Worm (Caenorhabditis elegans) whole organism, late embryonic: Measurements from ENCODE around the gene gldi-2.

ENCODE experiments used
- C08G9.2 ChIP-seq: sonication (generic microtip); optimal IDR thresholded peaks from 2 replicates; lab custom pipeline; 2016; ENCODE audit warnings: mild to moderate bottlenecking, missing genetic modification characterization, moderate library complexity, missing compliant biosample characterization
- C38D4.7 ChIP-seq: fragments of 200-800 bp; sonication (Bioruptor generic); optimal IDR thresholded peaks from 2 replicates; lab custom pipeline; 2018; ENCODE audit warnings: mild to moderate bottlenecking, missing genetic modification characterization, moderate library complexity, missing compliant biosample characterization
- F13H6.1 ChIP-seq: sonication (generic microtip); optimal IDR thresholded peaks from 2 replicates; lab custom pipeline; 2016; ENCODE audit warnings: missing genetic modification characterization, missing compliant biosample characterization
- K02D7.2 ChIP-seq: sonication (generic microtip); optimal IDR thresholded peaks from 2 replicates; lab custom pipeline; 2017; ENCODE audit warnings: mild to moderate bottlenecking, missing genetic modification characterization, missing compliant biosample characterization
- K09A11.1 ChIP-seq: sonication (generic microtip); optimal IDR thresholded peaks from 2 replicates; lab custom pipeline; 2017; ENCODE audit warnings: antibody characterized with exemption, mild to moderate bottlenecking, missing genetic modification characterization, missing compliant biosample characterization; ENCODE audit not compliant: insufficient read depth
- T23F11.4 ChIP-seq: fragments of 200-800 bp; sonication (Bioruptor generic); optimal IDR thresholded peaks from 2 replicates; lab custom pipeline; 2018; ENCODE audit warnings: mild to moderate bottlenecking, missing genetic modification characterization, missing compliant biosample characterization
- Y22D7AL.16 ChIP-seq: sonication (generic microtip); optimal IDR thresholded peaks from 2 replicates; lab custom pipeline; 2016; ENCODE audit warnings: missing genetic modification characterization, missing compliant biosample characterization
- ceh-18 ChIP-seq: sonication (generic microtip); optimal IDR thresholded peaks from 2 replicates; lab custom pipeline; 2016; ENCODE audit warnings: missing genetic modification characterization, missing compliant biosample characterization
- ceh-19 ChIP-seq: fragments of 200-800 bp; sonication (Bioruptor generic); optimal IDR thresholded peaks from 2 replicates; lab custom pipeline; 2018; ENCODE audit warnings: mild to moderate bottlenecking, missing genetic modification characterization, missing compliant biosample characterization
- ceh-2 ChIP-seq: sonication (generic microtip); optimal IDR thresholded peaks from 2 replicates; lab custom pipeline; 2016; ENCODE audit warnings: missing genotype, missing genetic modification characterization, missing compliant biosample characterization
- ceh-22 ChIP-seq: sonication (generic microtip); optimal IDR thresholded peaks from 2 replicates; lab custom pipeline; 2017; ENCODE audit warnings: missing biosample characterization, missing genetic modification characterization
- ceh-34 ChIP-seq: sonication (generic microtip); optimal IDR thresholded peaks from 2 replicates; lab custom pipeline; 2016; ENCODE audit warnings: mild to moderate bottlenecking, missing genetic modification characterization, missing compliant biosample characterization
- ceh-45 ChIP-seq: fragments of 200-800 bp; sonication (Bioruptor generic); IDR thresholded peaks from 2 replicates; pipeline ENCODE4 v1.3.6; 2022; ENCODE audit warnings: missing genetic modification reagents, missing genetic modification characterization, missing compliant biosample characterization
- che-1 ChIP-seq: sonication (generic microtip); optimal IDR thresholded peaks from 2 replicates; lab custom pipeline; 2016; ENCODE audit warnings: mild to moderate bottlenecking, missing genetic modification characterization, missing compliant biosample characterization
- dmd-4 ChIP-seq: sonication (generic microtip); optimal IDR thresholded peaks from 2 replicates; lab custom pipeline; 2016; ENCODE audit warnings: borderline replicate concordance, missing genetic modification characterization, missing compliant biosample characterization
- dve-1 ChIP-seq: sonication (generic microtip); optimal IDR thresholded peaks from 2 replicates; lab custom pipeline; 2017; ENCODE audit warnings: antibody characterized with exemption, mild to moderate bottlenecking, missing genetic modification characterization, missing compliant biosample characterization
- elt-2 ChIP-seq: sonication (generic microtip); optimal IDR thresholded peaks from 2 replicates; lab custom pipeline; 2016; ENCODE audit warnings: missing genetic modification reagents, missing genetic modification characterization, missing compliant biosample characterization
- ets-4 ChIP-seq: sonication (generic microtip); optimal IDR thresholded peaks from 2 replicates; lab custom pipeline; 2016; ENCODE audit warnings: missing genetic modification characterization, missing compliant biosample characterization
- fax-1 ChIP-seq: sonication (generic microtip); optimal IDR thresholded peaks from 2 replicates; lab custom pipeline; 2016; ENCODE audit warnings: missing genotype, missing genetic modification characterization, missing compliant biosample characterization
- fkh-10 ChIP-seq: fragments of 150-350 bp; optimal IDR thresholded peaks from 2 replicates; lab custom pipeline; 2014; ENCODE audit warnings: missing biosample characterization, missing genetic modification reagents, missing genetic modification characterization
- gmeb-2 ChIP-seq: sonication (generic microtip); optimal IDR thresholded peaks from 2 replicates; lab custom pipeline; 2016; ENCODE audit warnings: missing genetic modification characterization, inconsistent platforms, missing compliant biosample characterization
- hlh-30 ChIP-seq: sonication (generic microtip); optimal IDR thresholded peaks from 2 replicates; lab custom pipeline; 2017; ENCODE audit warnings: antibody characterized with exemption, missing genetic modification characterization, missing compliant biosample characterization; ENCODE audit not compliant: insufficient read depth
- hlh-6 ChIP-seq: sonication (generic microtip); optimal IDR thresholded peaks from 2 replicates; lab custom pipeline; 2016; ENCODE audit warnings: missing genotype, missing genetic modification characterization, missing compliant biosample characterization
- hlh-8 ChIP-seq: sonication (generic microtip); optimal IDR thresholded peaks from 2 replicates; lab custom pipeline; 2016; ENCODE audit warnings: missing genotype, missing genetic modification characterization, missing compliant biosample characterization
- lin-11 ChIP-seq: fragments of 200-800 bp; sonication (Bioruptor generic); optimal IDR thresholded peaks from 2 replicates; lab custom pipeline; 2018; ENCODE audit warnings: mild to moderate bottlenecking, missing genetic modification characterization, missing compliant biosample characterization
- mec-3 ChIP-seq: sonication (generic microtip); optimal IDR thresholded peaks from 2 replicates; lab custom pipeline; 2016; ENCODE audit warnings: borderline replicate concordance, missing genetic modification characterization, missing compliant biosample characterization
- nfya-1 ChIP-seq: sonication (generic microtip); optimal IDR thresholded peaks from 2 replicates; lab custom pipeline; 2017; ENCODE audit warnings: missing genetic modification characterization, mild to moderate bottlenecking, missing compliant biosample characterization, antibody characterized with exemption, moderate library complexity
- nhr-11 ChIP-seq: fragments of 150-350 bp; optimal IDR thresholded peaks from 2 replicates; lab custom pipeline; 2014; ENCODE audit warnings: missing biosample characterization, missing genetic modification characterization
- nhr-232 ChIP-seq: sonication (generic microtip); optimal IDR thresholded peaks from 2 replicates; lab custom pipeline; 2016; ENCODE audit warnings: missing genetic modification characterization, missing compliant biosample characterization
- odd-2 ChIP-seq: sonication (generic microtip); optimal IDR thresholded peaks from 2 replicates; lab custom pipeline; 2017; ENCODE audit warnings: antibody characterized with exemption, mild to moderate bottlenecking, missing genetic modification characterization, missing compliant biosample characterization
- pat-9 ChIP-seq: fragments of 200-800 bp; sonication (Bioruptor generic); optimal IDR thresholded peaks from 2 replicates; lab custom pipeline; 2018; ENCODE audit warnings: mild to moderate bottlenecking, missing genetic modification characterization, moderate library complexity, missing compliant biosample characterization
- pha-2 ChIP-seq: sonication (generic microtip); optimal IDR thresholded peaks from 2 replicates; lab custom pipeline; 2017; ENCODE audit warnings: mild to moderate bottlenecking, missing genetic modification characterization, missing compliant biosample characterization
- pqm-1 ChIP-seq: sonication (generic microtip); optimal IDR thresholded peaks from 2 replicates; lab custom pipeline; 2016; ENCODE audit warnings: missing genetic modification characterization, missing compliant biosample characterization
- pros-1 ChIP-seq: fragments of 150-350 bp; optimal IDR thresholded peaks from 2 replicates; lab custom pipeline; 2014; ENCODE audit warnings: missing biosample characterization, missing genetic modification reagents, missing genetic modification characterization
- rnt-1 ChIP-seq: sonication (generic microtip); optimal IDR thresholded peaks from 2 replicates; lab custom pipeline; 2016; ENCODE audit warnings: missing genetic modification characterization, missing compliant biosample characterization
- sdc-2 ChIP-seq: sonication (generic microtip); optimal IDR thresholded peaks from 2 replicates; lab custom pipeline; 2016; ENCODE audit warnings: missing genotype, missing genetic modification characterization, missing compliant biosample characterization
- syd-9 ChIP-seq: sonication (generic microtip); optimal IDR thresholded peaks from 2 replicates; lab custom pipeline; 2016; ENCODE audit warnings: mild to moderate bottlenecking, missing genetic modification characterization, moderate library complexity, missing compliant biosample characterization
- tbx-2 ChIP-seq: sonication (generic microtip); optimal IDR thresholded peaks from 2 replicates; lab custom pipeline; 2016; ENCODE audit warnings: missing genetic modification characterization, missing compliant biosample characterization
- tbx-7 ChIP-seq: sonication (generic microtip); optimal IDR thresholded peaks from 2 replicates; lab custom pipeline; 2016; ENCODE audit warnings: missing genotype, missing genetic modification characterization, missing compliant biosample characterization
- ttx-3 ChIP-seq: sonication (generic microtip); optimal IDR thresholded peaks from 2 replicates; lab custom pipeline; 2016; ENCODE audit warnings: missing genetic modification reagents, missing genetic modification characterization, missing compliant biosample characterization
- unc-42 ChIP-seq: sonication (generic microtip); optimal IDR thresholded peaks from 2 replicates; lab custom pipeline; 2016; ENCODE audit warnings: missing genotype, missing genetic modification characterization, missing compliant biosample characterization
- unc-55 ChIP-seq: sonication (generic microtip); optimal IDR thresholded peaks from 2 replicates; lab custom pipeline; 2017; ENCODE audit warnings: missing biosample characterization, missing genetic modification reagents, missing genetic modification characterization
- unc-86 ChIP-seq: sonication (generic microtip); optimal IDR thresholded peaks from 2 replicates; lab custom pipeline; 2016; ENCODE audit warnings: missing genetic modification characterization, missing compliant biosample characterization
- zip-5 ChIP-seq: sonication (generic microtip); optimal IDR thresholded peaks from 2 replicates; lab custom pipeline; 2016; ENCODE audit warnings: missing genetic modification characterization, missing compliant biosample characterization
- ztf-16 ChIP-seq: sonication (generic microtip); optimal IDR thresholded peaks from 2 replicates; lab custom pipeline; 2017; ENCODE audit warnings: missing genetic modification characterization, missing compliant biosample characterization

gldi-2 gene

DNA sequence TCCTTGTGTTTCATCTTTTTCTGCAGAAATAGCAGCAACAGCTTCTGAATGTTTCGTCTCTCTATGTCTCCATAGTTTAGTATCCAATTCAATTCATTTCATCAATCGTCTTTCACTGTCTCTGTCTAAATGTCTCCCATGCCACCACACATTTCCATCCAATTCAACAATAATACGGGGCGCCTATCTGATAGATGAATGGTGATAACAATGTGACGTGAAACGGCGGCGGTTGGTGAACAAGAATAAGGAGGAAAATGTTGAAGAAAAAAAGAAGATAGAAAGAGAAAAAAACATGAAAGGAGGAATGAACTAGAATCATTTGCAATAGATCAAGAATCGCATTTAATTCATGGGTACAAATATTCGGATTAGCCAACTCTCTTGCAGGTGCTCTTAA lies 39.1 kb downstream of the gldi-2 start:
- TF ChIP-seq elt-2 (peak; percentile 39), unc-55 (peak; percentile 93), C08G9.2 (tag; lab: Kevin White, UChicago) (no peak), che-1 (tag; lab: Kevin White, UChicago) (no peak), gmeb-2 (no peak), ttx-3 (tag; lab: Kevin White, UChicago) (no peak), lin-11 (tag; lab: Kevin White, UChicago) (no peak), dmd-4 (no peak), odd-2 (no peak), nhr-232 (tag; lab: Kevin White, UChicago) (no peak), hlh-30 (no peak), rnt-1 (peak; percentile 81), fax-1 (no peak), pat-9 (tag; lab: Kevin White, UChicago) (no peak), fkh-10 (GFP tag; lab: Kevin White, UChicago) (no peak), sdc-2 (no peak), nhr-11 (no peak), nfya-1 (peak; percentile 57), pqm-1 (tag; lab: Kevin White, UChicago) (no peak), ceh-18 (tag; lab: Kevin White, UChicago) (peak; percentile 68), C38D4.7 (GFP tag; lab: Kevin White, UChicago) (no peak), ceh-19 (no peak), ztf-16 (tag; lab: Kevin White, UChicago) (no peak), hlh-6 (tag; lab: Kevin White, UChicago) (no peak), dve-1 (tag; lab: Kevin White, UChicago) (no peak), K02D7.2 (no peak)

DNA sequence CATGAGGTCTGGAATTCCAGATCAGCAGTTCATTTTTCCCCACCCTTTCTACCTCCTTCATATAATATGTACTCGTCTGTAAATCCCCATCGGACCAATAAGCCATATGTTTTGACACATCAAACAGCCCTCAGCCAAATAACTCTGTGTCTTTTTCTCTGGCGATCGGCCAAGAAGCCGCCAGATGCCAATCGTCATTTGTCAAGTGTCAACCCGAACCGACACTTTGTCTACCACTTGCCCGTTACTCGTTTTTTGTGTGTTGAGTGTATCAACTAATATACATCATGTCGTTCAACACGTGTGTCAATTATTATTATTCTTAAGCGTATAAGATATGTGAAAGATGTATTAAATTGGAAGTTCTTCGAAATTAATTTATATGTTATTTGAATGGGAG lies 40.0 kb downstream of the gldi-2 start:
- TF ChIP-seq unc-55 (peak; percentile 99), pha-2 (no peak), hlh-8 (peak; percentile 69), rnt-1 (peak; percentile 25), odd-2 (no peak), tbx-7 (tag; lab: Kevin White, UChicago) (no peak), ceh-2 (no peak), ceh-34 (tag; lab: Kevin White, UChicago) (no peak), fax-1 (no peak), ceh-18 (tag; lab: Kevin White, UChicago) (peak; percentile 40), ttx-3 (tag; lab: Kevin White, UChicago) (no peak), pqm-1 (tag; lab: Kevin White, UChicago) (no peak), unc-86 (no peak), mec-3 (tag; lab: Kevin White, UChicago) (no peak), dmd-4 (no peak), C38D4.7 (GFP tag; lab: Kevin White, UChicago) (no peak), tbx-2 (tag; lab: Kevin White, UChicago) (peak; percentile 25), ets-4 (tag; lab: Kevin White, UChicago) (no peak), hlh-6 (tag; lab: Kevin White, UChicago) (no peak), fkh-10 (GFP tag; lab: Kevin White, UChicago) (no peak), syd-9 (tag; lab: Kevin White, UChicago) (no peak), F13H6.1 (tag; lab: Kevin White, UChicago) (no peak), zip-5 (tag; lab: Kevin White, UChicago) (no peak)

DNA sequence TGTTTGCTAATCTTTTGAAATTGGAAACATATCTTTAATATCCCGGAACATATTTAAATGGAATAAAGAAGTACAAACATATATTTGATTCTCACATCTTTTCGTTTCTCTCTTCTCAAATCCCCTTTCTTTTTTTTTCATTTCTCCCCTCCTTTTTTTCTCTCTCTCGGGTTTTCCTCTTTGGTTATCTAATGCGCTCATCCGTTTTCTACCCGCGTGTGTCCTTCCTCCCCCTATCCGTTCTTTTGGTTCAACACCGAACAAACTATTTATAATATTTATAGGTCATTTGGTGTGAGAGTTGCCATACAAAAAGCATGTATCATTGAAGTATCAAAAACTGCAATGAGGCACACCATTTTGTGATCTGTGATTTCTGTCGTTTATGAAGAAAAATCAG lies 40.7 kb downstream of the gldi-2 start:
- TF ChIP-seq nfya-1 (peak; percentile 0), ceh-2 (no peak), tbx-7 (tag; lab: Kevin White, UChicago) (no peak), F13H6.1 (tag; lab: Kevin White, UChicago) (no peak), elt-2 (no peak), gmeb-2 (no peak), zip-5 (tag; lab: Kevin White, UChicago) (no peak), K09A11.1 (tag; lab: Kevin White, UChicago) (no peak), unc-42 (tag; lab: Kevin White, UChicago) (peak; percentile 67), pat-9 (tag; lab: Kevin White, UChicago) (no peak), ceh-22 (tag; lab: Kevin White, UChicago) (no peak), T23F11.4 (GFP tag; lab: Kevin White, UChicago) (no peak), pha-2 (no peak), pros-1 (tag; lab: Kevin White, UChicago) (no peak), Y22D7AL.16 (tag; lab: Kevin White, UChicago) (no peak), ceh-45 (GFP tag; lab: Robert Waterston, UW) (no peak), ceh-19 (no peak)
